Fruit fly (Drosophila melanogaster): ENCODE results near the gene Smn.

The Smn gene

dm6 chr3L:16571014-16571738, 10.2 kb downstream of the Smn start (continued):
- TF ChIP-seq pzg (GFP tag; optimal IDR thresholded peaks at IDR 0.05) (no peak), croc (GFP tag; conservative IDR thresholded peaks at IDR 0.05) (no peak), Hsf (GFP tag; optimal IDR thresholded peaks at IDR 0.05) (peak; percentile 68), unpg (GFP tag; optimal IDR thresholded peaks at IDR 0.05) (peak; percentile 65), ci (GFP tag; IDR thresholded peaks at IDR 0.05) (0 out of 3 replicates have a peak, but pooled peaks have one; percentile 21), CG3847 (GFP tag; IDR thresholded peaks at IDR 0.05) (peak; percentile 52), CrebB (tag; optimal IDR thresholded peaks at IDR 0.05) (no peak), CG2712 (tag; optimal IDR thresholded peaks at IDR 0.05) (peak; percentile 61), luna (GFP tag; optimal IDR thresholded peaks at IDR 0.05) (no peak), CG7271 (tag; optimal IDR thresholded peaks at IDR 0.05) (no peak), odd (GFP tag; optimal IDR thresholded peaks at IDR 0.05) (no peak), CG15696 (tag; optimal IDR thresholded peaks at IDR 0.05) (no peak), CG31441 (GFP tag; IDR thresholded peaks at IDR 0.05) (peak; percentile 30; the same call in 1 of the 2 replicates), CG1529 (GFP tag; optimal IDR thresholded peaks at IDR 0.05) (no peak), CG17568 (GFP tag; optimal IDR thresholded peaks at IDR 0.05) (peak; percentile 46), Ptx1 (GFP tag; IDR thresholded peaks at IDR 0.05) (no peak; the same call in 1 of the 2 replicates), hbn (GFP tag; IDR thresholded peaks at IDR 0.05; ENCODE audit: partially characterized antibody) (no peak), CG18262 (tag; optimal IDR thresholded peaks at IDR 0.05) (peak; percentile 59), CG14014 (GFP tag; IDR thresholded peaks at IDR 0.05) (peak; percentile 71; the same call in 1 of the 2 replicates), Side (GFP tag; optimal IDR thresholded peaks at IDR 0.05) (peak; percentile 22), CG17912 (GFP tag; optimal IDR thresholded peaks at IDR 0.05) (no peak), CG10565 (GFP tag; optimal IDR thresholded peaks at IDR 0.05) (no peak), shn (GFP tag; optimal IDR thresholded peaks at IDR 0.05) (peak; percentile 29), CG13424 (tag; optimal IDR thresholded peaks at IDR 0.05) (peak; percentile 42), Usf (GFP tag; optimal IDR thresholded peaks at IDR 0.05) (no peak), eve (GFP tag; optimal IDR thresholded peaks at IDR 0.05) (peak in 1 of 2 experiments; percentile 45), Nf-YB (GFP tag; optimal IDR thresholded peaks at IDR 0.05) (peak; percentile 3), lmd (GFP tag; IDR thresholded peaks at IDR 0.05) (peak; percentile 75), Bgb (GFP tag; IDR thresholded peaks at IDR 0.05; ENCODE audit: partially characterized antibody) (no peak), tup (GFP tag; optimal IDR thresholded peaks at IDR 0.05) (no peak), Jarid2 (GFP tag; optimal IDR thresholded peaks at IDR 0.05) (no peak), ap (GFP tag; IDR thresholded peaks at IDR 0.05) (peak; percentile 31; the same call in 1 of the 2 replicates), fru (optimal IDR thresholded peaks at IDR 0.05) (no peak), dati (GFP tag; IDR thresholded peaks at IDR 0.05) (no peak), CG8388 (GFP tag; optimal IDR thresholded peaks at IDR 0.05) (peak; percentile 33), CG31224 (GFP tag; IDR thresholded peaks at IDR 0.05) (peak; percentile 15; the same call in 1 of the 2 replicates), eyg (GFP tag; optimal IDR thresholded peaks at IDR 0.05) (no peak), D (optimal IDR thresholded peaks at IDR 0.05) (no peak), D (GFP tag; optimal IDR thresholded peaks at IDR 0.05) (no peak), CG6813 (GFP tag; optimal IDR thresholded peaks at IDR 0.05) (no peak), CG11504 (tag; optimal IDR thresholded peaks at IDR 0.05) (peak; percentile 64), CG15011 (GFP tag; optimal IDR thresholded peaks at IDR 0.05) (peak; percentile 12), CG10147 (GFP tag; optimal IDR thresholded peaks at IDR 0.05) (peak; percentile 64), CG4424 (GFP tag; optimal IDR thresholded peaks at IDR 0.05) (peak; percentile 35), pho (GFP tag; optimal IDR thresholded peaks at IDR 0.05) (peak; percentile 44), Doc2 (GFP tag; IDR thresholded peaks at IDR 0.05) (no peak), CG8924 (tag; optimal IDR thresholded peaks at IDR 0.05) (peak; percentile 60), CG17359 (tag; optimal IDR thresholded peaks at IDR 0.05) (peak; percentile 28), dmrt11E (tag; optimal IDR thresholded peaks at IDR 0.05) (peak; percentile 17), ase (GFP tag; IDR thresholded peaks at IDR 0.05) (no peak)

Measured in whole organism, embryonic.